Fruit fly (Drosophila melanogaster) whole organism, embryonic: Measurements from ENCODE around the gene CG7367.

Experiments used
- ATbp ChIP-seq: fragments of 200-800 bp; sonication (Bioruptor generic); optimal IDR thresholded peaks from 2 replicates; lab custom pipeline; 2017; ENCODE audit warnings: missing biosample characterization, mild to moderate bottlenecking, missing genetic modification characterization, missing genetic modification reagents
- Atf-2 ChIP-seq: fragments of 200-800 bp; sonication (Bioruptor generic); optimal IDR thresholded peaks from 2 replicates; lab custom pipeline; 2016; ENCODE audit warnings: missing biosample characterization, missing genetic modification characterization
- BEAF-32 ChIP-seq: fragments of 200-800 bp; sonication (Bioruptor generic); optimal IDR thresholded peaks from 3 replicates; lab custom pipeline; 2017; ENCODE audit warnings: missing biosample characterization, missing genetic modification characterization, mild to moderate bottlenecking, moderate library complexity, missing genetic modification reagents
- CG10209 ChIP-seq: fragments of 200-800 bp; sonication (Bioruptor generic); optimal IDR thresholded peaks from 3 replicates; lab custom pipeline; 2017; ENCODE audit warnings: missing biosample characterization, mild to moderate bottlenecking, missing genetic modification characterization, missing genetic modification reagents
- CG10543 ChIP-seq: fragments of 200-800 bp; sonication (Bioruptor generic); optimal IDR thresholded peaks from 3 replicates; lab custom pipeline; 2017; ENCODE audit warnings: missing biosample characterization, mild to moderate bottlenecking, missing genetic modification characterization, moderate library complexity
- CG10979 ChIP-seq: fragments of 200-800 bp; sonication (Bioruptor generic); optimal IDR thresholded peaks from 2 replicates; lab custom pipeline; 2018; ENCODE audit warnings: missing biosample characterization, mild to moderate bottlenecking, missing genetic modification characterization, moderate library complexity
- CG11247 ChIP-seq: fragments of 200-800 bp; sonication (Bioruptor generic); IDR thresholded peaks from 2 replicates; pipeline ENCODE4 v1.3.6; 2022; ENCODE audit warnings: missing biosample characterization, missing genetic modification characterization
- CG11504 ChIP-seq: fragments of 200-800 bp; sonication (Bioruptor generic); optimal IDR thresholded peaks from 3 replicates; lab custom pipeline; 2019; ENCODE audit warnings: missing biosample characterization, mild to moderate bottlenecking, missing genetic modification characterization, moderate library complexity
- CG11695 ChIP-seq: fragments of 200-800 bp; sonication (Bioruptor generic); IDR thresholded peaks from 3 replicates; pipeline ENCODE4 v1.3.6; 2022; ENCODE audit warnings: missing biosample characterization, missing genetic modification characterization
- CG12942 ChIP-seq: fragments of 200-800 bp; sonication (Bioruptor generic); optimal IDR thresholded peaks from 3 replicates; lab custom pipeline; 2016; ENCODE audit warnings: missing biosample characterization, missing genetic modification characterization
- CG13894 ChIP-seq: fragments of 200-800 bp; sonication (Bioruptor generic); optimal IDR thresholded peaks from 3 replicates; lab custom pipeline; 2018; ENCODE audit warnings: missing biosample characterization, mild to moderate bottlenecking, missing genetic modification characterization, moderate library complexity
- CG14965 ChIP-seq: fragments of 200-800 bp; sonication (Bioruptor generic); optimal IDR thresholded peaks from 2 replicates; lab custom pipeline; 2016; ENCODE audit warnings: missing biosample characterization, missing genetic modification characterization, borderline replicate concordance
- CG15073 ChIP-seq: fragments of 200-800 bp; sonication (Bioruptor generic); optimal IDR thresholded peaks from 2 replicates; lab custom pipeline; 2016; ENCODE audit warnings: missing biosample characterization, missing genetic modification characterization
- CG15514 ChIP-seq: fragments of 200-800 bp; sonication (Bioruptor generic); optimal IDR thresholded peaks from 3 replicates; lab custom pipeline; 2017; ENCODE audit warnings: missing biosample characterization, missing genetic modification characterization, mild to moderate bottlenecking, moderate library complexity, missing genetic modification reagents
- CG16779 ChIP-seq: fragments of 200-800 bp; sonication (Bioruptor generic); IDR thresholded peaks from 2 replicates; pipeline ENCODE4 v1.3.6; 2022; ENCODE audit warnings: missing biosample characterization, missing genetic modification characterization
- CG17328 ChIP-seq: fragments of 200-800 bp; sonication (Bioruptor generic); IDR thresholded peaks from 2 replicates; pipeline ENCODE4 v1.3.6; 2022; ENCODE audit warnings: missing biosample characterization, missing genetic modification characterization
- CG1792 ChIP-seq: fragments of 200-800 bp; sonication (Bioruptor generic); optimal IDR thresholded peaks from 2 replicates; lab custom pipeline; 2016; ENCODE audit warnings: missing biosample characterization, missing genetic modification characterization
- CG2199 ChIP-seq: fragments of 200-800 bp; sonication (Bioruptor generic); IDR thresholded peaks from 3 replicates; pipeline ENCODE4 v1.3.6; 2022; ENCODE audit warnings: missing biosample characterization, missing genetic modification characterization
- CG2875 ChIP-seq: fragments of 200-800 bp; sonication (Bioruptor generic); optimal IDR thresholded peaks from 2 replicates; lab custom pipeline; 2017; ENCODE audit warnings: missing biosample characterization, mild to moderate bottlenecking, missing genetic modification characterization, missing genetic modification reagents
- CG31365 ChIP-seq: fragments of 200-800 bp; sonication (Bioruptor generic); optimal IDR thresholded peaks from 2 replicates; lab custom pipeline; 2018; ENCODE audit warnings: missing biosample characterization, mild to moderate bottlenecking, missing genetic modification characterization
- CG32772 ChIP-seq: fragments of 200-800 bp; sonication (Bioruptor generic); IDR thresholded peaks from 2 replicates; pipeline ENCODE4 v1.3.6; 2022; ENCODE audit warnings: missing biosample characterization, missing genetic modification characterization
- CG5245 ChIP-seq: fragments of 200-800 bp; sonication (Bioruptor generic); optimal IDR thresholded peaks from 3 replicates; lab custom pipeline; 2016; ENCODE audit warnings: missing biosample characterization, missing genetic modification characterization
- CG7745 ChIP-seq: fragments of 200-800 bp; sonication (Bioruptor generic); optimal IDR thresholded peaks from 2 replicates; lab custom pipeline; 2018; ENCODE audit warnings: missing biosample characterization, mild to moderate bottlenecking, missing genetic modification characterization, moderate library complexity
- CTCF ChIP-seq: fragments of 200-800 bp; sonication (Bioruptor generic); optimal IDR thresholded peaks from 2 replicates; lab custom pipeline; 2017; ENCODE audit warnings: missing biosample characterization, mild to moderate bottlenecking, missing genetic modification characterization, moderate library complexity
- Chrac-16 ChIP-seq: fragments of 200-800 bp; sonication (Bioruptor generic); optimal IDR thresholded peaks from 3 replicates; lab custom pipeline; 2016; ENCODE audit warnings: missing biosample characterization, missing genetic modification characterization
- Dbx ChIP-seq: fragments of 200-800 bp; sonication (Bioruptor generic); IDR thresholded peaks from 3 replicates; pipeline ENCODE4 v1.3.6; 2022; ENCODE audit warnings: missing biosample characterization, missing genetic modification characterization
- HmgD ChIP-seq: fragments of 200-800 bp; sonication (Bioruptor generic); optimal IDR thresholded peaks from 3 replicates; lab custom pipeline; 2016; ENCODE audit warnings: missing biosample characterization, missing genetic modification characterization
- MBD-R2 ChIP-seq: fragments of 200-800 bp; sonication (Bioruptor generic); IDR thresholded peaks from 2 replicates; pipeline ENCODE4 v1.3.6; 2022; ENCODE audit warnings: missing biosample characterization, missing genetic modification characterization
- Med ChIP-seq: fragments of 200-800 bp; sonication (Bioruptor generic); peaks from one replicate; lab custom pipeline; 2016; ENCODE audit warnings: missing biosample characterization, missing genetic modification characterization, mild to moderate bottlenecking, inconsistent platforms, moderate library complexity
- NC2α ChIP-seq: fragments of 200-800 bp; sonication (Bioruptor generic); optimal IDR thresholded peaks from 2 replicates; lab custom pipeline; 2016; ENCODE audit warnings: missing biosample characterization, missing genetic modification characterization
- Pdp1 ChIP-seq, 2 experiments: fragments of 200-800 bp; sonication (Bioruptor generic); optimal IDR thresholded peaks; 3 replicates each; lab custom pipeline; 2016; ENCODE audit warnings: missing biosample characterization in 2 of 2, missing genetic modification characterization in 2 of 2, mild to moderate bottlenecking in 1 of 2, moderate library complexity in 1 of 2
- Scr ChIP-seq: fragments of 200-800 bp; sonication (Bioruptor generic); IDR thresholded peaks from 2 replicates; pipeline ENCODE4 v1.3.6; 2022; ENCODE audit warnings: missing biosample characterization, missing genetic modification characterization; ENCODE audit not compliant: partially characterized antibody
- Xrp1 ChIP-seq: fragments of 200-800 bp; sonication (Bioruptor generic); IDR thresholded peaks from 2 replicates; pipeline ENCODE4 v1.3.6; 2022; ENCODE audit warnings: missing biosample characterization, missing genetic modification characterization
- cad ChIP-seq: fragments of >200 bp; optimal IDR thresholded peaks from 2 replicates; lab custom pipeline; 2017; ENCODE audit warnings: missing biosample characterization, missing genetic modification characterization
- chinmo ChIP-seq: fragments of 200-800 bp; sonication (Bioruptor generic); IDR thresholded peaks from 4 replicates; pipeline ENCODE4 v1.3.6; 2022; ENCODE audit warnings: missing biosample characterization, missing genetic modification characterization; ENCODE audit not compliant: partially characterized antibody
- chm ChIP-seq: fragments of 200-800 bp; sonication (Bioruptor generic); IDR thresholded peaks from 2 replicates; pipeline ENCODE4 v1.3.6; 2022; ENCODE audit warnings: missing biosample characterization, missing genetic modification characterization
- dm ChIP-seq: fragments of 200-800 bp; sonication (Bioruptor generic); optimal IDR thresholded peaks from 3 replicates; lab custom pipeline; 2016; ENCODE audit warnings: missing biosample characterization, missing genetic modification characterization
- en ChIP-seq: fragments of 200-800 bp; sonication (Bioruptor generic); optimal IDR thresholded peaks from 2 replicates; lab custom pipeline; 2016; ENCODE audit warnings: missing biosample characterization, missing genetic modification characterization
- lilli ChIP-seq: fragments of 200-800 bp; sonication (Bioruptor generic); optimal IDR thresholded peaks from 3 replicates; lab custom pipeline; 2016; ENCODE audit warnings: missing biosample characterization, missing genetic modification characterization
- pfk ChIP-seq: fragments of 200-800 bp; sonication (Bioruptor generic); optimal IDR thresholded peaks from 2 replicates; lab custom pipeline; 2018; ENCODE audit warnings: missing biosample characterization, mild to moderate bottlenecking, missing genetic modification characterization, moderate library complexity
- pnt ChIP-seq: fragments of 200-800 bp; sonication (Bioruptor generic); optimal IDR thresholded peaks from 3 replicates; lab custom pipeline; 2016; ENCODE audit warnings: missing biosample characterization, missing genetic modification characterization
- row ChIP-seq: fragments of 200-800 bp; sonication (Bioruptor generic); IDR thresholded peaks from 3 replicates; pipeline ENCODE4 v1.3.6; 2022; ENCODE audit warnings: missing biosample characterization, missing genetic modification characterization
- schlank ChIP-seq: fragments of 200-800 bp; sonication (Bioruptor generic); optimal IDR thresholded peaks from 2 replicates; lab custom pipeline; 2018; ENCODE audit warnings: missing biosample characterization, mild to moderate bottlenecking, missing genetic modification characterization
- sd ChIP-seq: fragments of 200-800 bp; sonication (Bioruptor generic); optimal IDR thresholded peaks from 3 replicates; lab custom pipeline; 2018; ENCODE audit warnings: missing biosample characterization, mild to moderate bottlenecking, missing genetic modification characterization, moderate library complexity
- sens ChIP-seq: fragments of 200-800 bp; sonication (Bioruptor generic); peaks from one replicate; lab custom pipeline; 2016; ENCODE audit warnings: missing biosample characterization, missing genetic modification characterization
- slp2 ChIP-seq: fragments of 200-800 bp; sonication (Bioruptor generic); optimal IDR thresholded peaks from 2 replicates; lab custom pipeline; 2016; ENCODE audit warnings: missing biosample characterization, missing genetic modification characterization
- vfl ChIP-seq: fragments of 200-800 bp; sonication (Bioruptor generic); optimal IDR thresholded peaks from 2 replicates; lab custom pipeline; 2016; ENCODE audit warnings: missing biosample characterization, missing genetic modification characterization

CG7367 gene

dm6 chr2L:8029160-8029852, 10.3 kb downstream of the CG7367 start, which contains the start of gene baf (continued):
- TF ChIP-seq CG10209 (GFP tag; lab: Kevin White, UChicago) = no peak
- TF ChIP-seq CG11247 (GFP tag; lab: Robert Waterston, UW) = no peak
- no peak for TF ChIP-seq pnt
- no peak for TF ChIP-seq Chrac-16 (GFP tag; lab: Kevin White, UChicago)
- TF ChIP-seq CG7745 (tag; lab: Kevin White, UChicago) = no peak
- no peak for TF ChIP-seq Xrp1 (GFP tag; lab: Robert Waterston, UW)

DNA sequence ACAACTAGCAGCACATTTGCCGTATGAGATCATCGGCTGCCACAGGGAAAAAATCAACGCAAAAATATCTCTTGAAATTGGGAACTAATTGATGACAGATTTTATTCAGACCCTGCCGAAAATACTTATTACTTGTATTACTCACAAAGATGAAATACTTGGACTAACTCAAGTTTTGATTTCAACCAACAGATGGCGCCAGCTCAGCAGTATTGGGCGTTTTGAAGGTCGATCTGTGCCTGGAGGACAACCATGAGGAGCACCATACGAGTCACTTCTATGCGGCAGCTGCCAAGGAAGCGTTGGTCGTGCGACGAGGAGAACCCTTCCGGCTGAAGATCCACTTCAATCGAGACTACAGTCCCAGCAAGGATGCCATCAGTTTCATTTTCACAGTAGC, 15.3 kb downstream of the CG7367 start:
- TF ChIP-seq NC2α (GFP tag; lab: Kevin White, UChicago) = no peak
- TF ChIP-seq schlank (tag; lab: Kevin White, UChicago) = no peak
- no peak for TF ChIP-seq HmgD
- peak; percentile 1 for TF ChIP-seq sens (GFP tag; lab: Kevin White, UChicago)
- 0 out of 4 replicates have a peak, but pooled peaks have one; percentile 1 for TF ChIP-seq chinmo (GFP tag; lab: Robert Waterston, UW)
- no peak for TF ChIP-seq CG15073 (GFP tag; lab: Kevin White, UChicago)
- TF ChIP-seq CTCF (GFP tag; lab: Kevin White, UChicago) = peak; percentile 83
- TF ChIP-seq Atf-2 (GFP tag; lab: Kevin White, UChicago) = no peak
- TF ChIP-seq ATbp (GFP tag; lab: Kevin White, UChicago) = no peak
- TF ChIP-seq row (GFP tag; lab: Robert Waterston, UW) = no peak
- TF ChIP-seq Med (GFP tag; lab: Kevin White, UChicago) = no peak
- TF ChIP-seq CG12942 (GFP tag; lab: Kevin White, UChicago) = no peak
- no peak for TF ChIP-seq lilli
- no peak for TF ChIP-seq CG16779 (GFP tag; lab: Robert Waterston, UW)
- no peak for TF ChIP-seq CG5245 (GFP tag; lab: Kevin White, UChicago)
- peak; percentile 47 for TF ChIP-seq CG10979 (tag; lab: Kevin White, UChicago)
- no peak for TF ChIP-seq en (GFP tag; lab: Kevin White, UChicago)
- 0 out of 3 replicates have a peak, but pooled peaks have one; percentile 50 for TF ChIP-seq CG2199 (GFP tag; lab: Robert Waterston, UW)

DNA sequence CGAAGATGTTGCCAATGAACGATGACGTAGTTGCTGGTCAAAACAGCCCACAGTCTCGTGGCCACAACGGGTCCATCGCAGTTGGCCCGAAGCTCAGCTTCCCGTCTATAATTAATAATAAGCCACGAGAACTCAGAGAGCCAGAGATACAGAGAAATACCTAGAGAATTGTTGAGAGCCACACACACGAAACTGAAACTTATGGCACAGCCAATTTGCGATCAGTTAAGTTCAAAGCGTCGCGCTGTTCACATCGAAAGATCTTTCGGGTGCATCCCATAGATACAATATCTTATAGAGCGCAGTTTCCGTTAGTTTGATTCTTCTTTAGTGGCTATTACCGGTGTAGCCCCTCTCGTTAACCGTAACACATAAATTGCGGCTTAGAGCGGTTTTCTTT, 27.0 kb downstream of the CG7367 start:
- TF ChIP-seq CG11504 (peak; percentile 12), CG11695 (no peak), chinmo (GFP tag; lab: Robert Waterston, UW) (peak; percentile 88; the same call in 3 of the 4 replicates), dm (no peak), sens (GFP tag; lab: Kevin White, UChicago) (peak; percentile 49), CG13894 (tag; lab: Kevin White, UChicago) (peak; percentile 38), CG14965 (GFP tag; lab: Kevin White, UChicago) (no peak), CG2875 (no peak), BEAF-32 (GFP tag; lab: Kevin White, UChicago) (no peak), CG32772 (GFP tag; lab: Robert Waterston, UW) (no peak), sd (peak; percentile 81), CG15514 (GFP tag; lab: Kevin White, UChicago) (peak; percentile 9), CG10543 (GFP tag; lab: Kevin White, UChicago) (peak; percentile 40), CG17328 (GFP tag; lab: Robert Waterston, UW) (no peak), CG1792 (GFP tag; lab: Kevin White, UChicago) (no peak), chm (GFP tag; lab: Robert Waterston, UW) (0 out of 2 replicates have a peak, but pooled peaks have one; percentile 31), CG31365 (tag; lab: Kevin White, UChicago) (no peak), Scr (no peak), cad (GFP tag; lab: Kevin White, UChicago) (no peak), CG2199 (GFP tag; lab: Robert Waterston, UW) (0 out of 3 replicates have a peak, but pooled peaks have one; percentile 61), slp2 (GFP tag; lab: Kevin White, UChicago) (no peak), MBD-R2 (GFP tag; lab: Robert Waterston, UW) (no peak), pfk (GFP tag; lab: Kevin White, UChicago) (no peak), Pdp1 (GFP tag; optimal IDR thresholded peaks at IDR 0.05; lab: Kevin White, UChicago) (peak in 1 of 2 experiments; percentile 8), vfl (GFP tag; lab: Kevin White, UChicago) (no peak), Dbx (GFP tag; lab: Robert Waterston, UW) (no peak)
